Worm (Caenorhabditis elegans) whole organism, early embryonic: ENCODE data around the gene F11D5.7.

ENCODE experiments used
- B0310.2 ChIP-seq: sonication (generic microtip); optimal IDR thresholded peaks from 2 replicates; lab custom pipeline; 2016; ENCODE audit warnings: mild to moderate bottlenecking, missing genetic modification characterization, missing compliant biosample characterization
- F13C5.2 ChIP-seq: sonication (generic microtip); optimal IDR thresholded peaks from 2 replicates; lab custom pipeline; 2017; ENCODE audit warnings: mild to moderate bottlenecking, missing genetic modification characterization, inconsistent platforms, missing compliant biosample characterization
- aly-1 ChIP-seq: sonication (generic microtip); optimal IDR thresholded peaks from 2 replicates; lab custom pipeline; 2016; ENCODE audit warnings: missing genetic modification characterization, missing compliant biosample characterization
- ama-1 ChIP-seq: fragments of 150-350 bp; optimal IDR thresholded peaks from 2 replicates; lab custom pipeline; 2014
- ceh-36 ChIP-seq: sonication (generic microtip); optimal IDR thresholded peaks from 2 replicates; lab custom pipeline; 2016; ENCODE audit warnings: missing genetic modification characterization, inconsistent platforms, missing compliant biosample characterization
- ets-7 ChIP-seq: sonication (generic microtip); optimal IDR thresholded peaks from 2 replicates; lab custom pipeline; 2016; ENCODE audit warnings: missing genotype, missing genetic modification characterization, missing compliant biosample characterization
- flt-1 ChIP-seq: fragments of 200-800 bp; sonication (Bioruptor generic); IDR thresholded peaks from 2 replicates; pipeline ENCODE4 v1.3.6; 2022; ENCODE audit warnings: missing genetic modification characterization, missing compliant biosample characterization
- hmg-4 ChIP-seq: fragments of 200-800 bp; sonication (Bioruptor generic); optimal IDR thresholded peaks from 2 replicates; lab custom pipeline; 2018; ENCODE audit warnings: mild to moderate bottlenecking, missing genetic modification characterization, missing compliant biosample characterization
- tbx-11 ChIP-seq: fragments of 200-800 bp; sonication (Bioruptor generic); IDR thresholded peaks from 2 replicates; pipeline ENCODE4 v1.3.6; 2022; ENCODE audit warnings: missing genetic modification characterization, missing compliant biosample characterization
- tbx-37 ChIP-seq: fragments of 200-800 bp; sonication (Bioruptor generic); conservative IDR thresholded peaks from 2 replicates; pipeline ENCODE4 v1.3.6; 2022; ENCODE audit warnings: missing genetic modification reagents, missing genetic modification characterization, missing compliant biosample characterization

ce11 chrX:3272580-3272979, 31.6 kb upstream of the F11D5.7 start, which contains the start of gene K09C4.7:
- TF ChIP-seq F13C5.2 (tag; lab: Kevin White, UChicago) (no peak), ama-1 (lab: Kevin White, UChicago) (no peak), hmg-4 (GFP tag; lab: Kevin White, UChicago) (no peak), aly-1 (tag; lab: Kevin White, UChicago) (no peak), ceh-36 (no peak), tbx-37 (GFP tag; lab: Robert Waterston, UW) (no peak), B0310.2 (tag; lab: Kevin White, UChicago) (no peak), ets-7 (tag; lab: Kevin White, UChicago) (no peak), flt-1 (GFP tag; lab: Robert Waterston, UW) (no peak), tbx-11 (GFP tag; lab: Robert Waterston, UW) (no peak)
